Fruit fly (Drosophila melanogaster): ENCODE measurements around the gene Aps.

dm6 chr3L:10938108-10938507, 39.2 kb upstream of the Aps start:
- TF ChIP-seq psq (optimal IDR thresholded peaks at IDR 0.05) = no peak
- no peak for TF ChIP-seq usp (GFP tag; optimal IDR thresholded peaks at IDR 0.05)

All from whole organism.